Worm (Caenorhabditis elegans) whole organism, late embryonic: ENCODE data around the gene T13F3.8.

Experiments
- C38D4.7 ChIP-seq: fragments of 200-800 bp; sonication (Bioruptor generic); optimal IDR thresholded peaks from 2 replicates; lab custom pipeline; 2018; ENCODE audit warnings: mild to moderate bottlenecking, missing genetic modification characterization, moderate library complexity, missing compliant biosample characterization
- F13H6.1 ChIP-seq: sonication (generic microtip); optimal IDR thresholded peaks from 2 replicates; lab custom pipeline; 2016; ENCODE audit warnings: missing genetic modification characterization, missing compliant biosample characterization
- Y22D7AL.16 ChIP-seq: sonication (generic microtip); optimal IDR thresholded peaks from 2 replicates; lab custom pipeline; 2016; ENCODE audit warnings: missing genetic modification characterization, missing compliant biosample characterization
- ahr-1 ChIP-seq: sonication (generic microtip); optimal IDR thresholded peaks from 2 replicates; lab custom pipeline; 2016; ENCODE audit warnings: missing genetic modification characterization, missing compliant biosample characterization
- ama-1 ChIP-seq: fragments of 150-350 bp; optimal IDR thresholded peaks from 2 replicates; lab custom pipeline; 2014
- ceh-19 ChIP-seq: fragments of 200-800 bp; sonication (Bioruptor generic); optimal IDR thresholded peaks from 2 replicates; lab custom pipeline; 2018; ENCODE audit warnings: mild to moderate bottlenecking, missing genetic modification characterization, missing compliant biosample characterization
- ceh-2 ChIP-seq: sonication (generic microtip); optimal IDR thresholded peaks from 2 replicates; lab custom pipeline; 2016; ENCODE audit warnings: missing genotype, missing genetic modification characterization, missing compliant biosample characterization
- ceh-24 ChIP-seq: sonication (generic microtip); optimal IDR thresholded peaks from 2 replicates; lab custom pipeline; 2016; ENCODE audit warnings: mild to moderate bottlenecking, missing genetic modification characterization, missing compliant biosample characterization
- ceh-30 ChIP-seq: fragments of 150-350 bp; optimal IDR thresholded peaks from 2 replicates; lab custom pipeline; 2014; ENCODE audit warnings: missing biosample characterization, missing genetic modification characterization
- ceh-31 ChIP-seq: sonication (generic microtip); optimal IDR thresholded peaks from 2 replicates; lab custom pipeline; 2016; ENCODE audit warnings: missing genetic modification characterization, missing compliant biosample characterization
- ceh-34 ChIP-seq: sonication (generic microtip); optimal IDR thresholded peaks from 2 replicates; lab custom pipeline; 2016; ENCODE audit warnings: mild to moderate bottlenecking, missing genetic modification characterization, missing compliant biosample characterization
- ceh-45 ChIP-seq: fragments of 200-800 bp; sonication (Bioruptor generic); IDR thresholded peaks from 2 replicates; pipeline ENCODE4 v1.3.6; 2022; ENCODE audit warnings: missing genetic modification reagents, missing genetic modification characterization, missing compliant biosample characterization
- dmd-4 ChIP-seq: sonication (generic microtip); optimal IDR thresholded peaks from 2 replicates; lab custom pipeline; 2016; ENCODE audit warnings: borderline replicate concordance, missing genetic modification characterization, missing compliant biosample characterization
- elt-2 ChIP-seq: sonication (generic microtip); optimal IDR thresholded peaks from 2 replicates; lab custom pipeline; 2016; ENCODE audit warnings: missing genetic modification reagents, missing genetic modification characterization, missing compliant biosample characterization
- ets-4 ChIP-seq: sonication (generic microtip); optimal IDR thresholded peaks from 2 replicates; lab custom pipeline; 2016; ENCODE audit warnings: missing genetic modification characterization, missing compliant biosample characterization
- eyg-1 ChIP-seq: sonication (generic microtip); optimal IDR thresholded peaks from 2 replicates; lab custom pipeline; 2016; ENCODE audit warnings: missing genotype, missing genetic modification characterization, missing compliant biosample characterization
- fax-1 ChIP-seq: sonication (generic microtip); optimal IDR thresholded peaks from 2 replicates; lab custom pipeline; 2016; ENCODE audit warnings: missing genotype, missing genetic modification characterization, missing compliant biosample characterization
- gmeb-2 ChIP-seq: sonication (generic microtip); optimal IDR thresholded peaks from 2 replicates; lab custom pipeline; 2016; ENCODE audit warnings: missing genetic modification characterization, inconsistent platforms, missing compliant biosample characterization
- hlh-13 ChIP-seq: fragments of 200-800 bp; sonication (Bioruptor generic); optimal IDR thresholded peaks from 2 replicates; lab custom pipeline; 2018; ENCODE audit warnings: mild to moderate bottlenecking, missing genetic modification characterization, missing compliant biosample characterization
- hlh-30 ChIP-seq: sonication (generic microtip); optimal IDR thresholded peaks from 2 replicates; lab custom pipeline; 2017; ENCODE audit warnings: antibody characterized with exemption, missing genetic modification characterization, missing compliant biosample characterization; ENCODE audit not compliant: insufficient read depth
- hlh-8 ChIP-seq: sonication (generic microtip); optimal IDR thresholded peaks from 2 replicates; lab custom pipeline; 2016; ENCODE audit warnings: missing genotype, missing genetic modification characterization, missing compliant biosample characterization
- lin-11 ChIP-seq: fragments of 200-800 bp; sonication (Bioruptor generic); optimal IDR thresholded peaks from 2 replicates; lab custom pipeline; 2018; ENCODE audit warnings: mild to moderate bottlenecking, missing genetic modification characterization, missing compliant biosample characterization
- madf-2 ChIP-seq: sonication (generic microtip); optimal IDR thresholded peaks from 2 replicates; lab custom pipeline; 2017; ENCODE audit warnings: missing genetic modification characterization, missing compliant biosample characterization
- mec-3 ChIP-seq: sonication (generic microtip); optimal IDR thresholded peaks from 2 replicates; lab custom pipeline; 2016; ENCODE audit warnings: borderline replicate concordance, missing genetic modification characterization, missing compliant biosample characterization
- odd-2 ChIP-seq: sonication (generic microtip); optimal IDR thresholded peaks from 2 replicates; lab custom pipeline; 2017; ENCODE audit warnings: antibody characterized with exemption, mild to moderate bottlenecking, missing genetic modification characterization, missing compliant biosample characterization
- pat-9 ChIP-seq: fragments of 200-800 bp; sonication (Bioruptor generic); optimal IDR thresholded peaks from 2 replicates; lab custom pipeline; 2018; ENCODE audit warnings: mild to moderate bottlenecking, missing genetic modification characterization, moderate library complexity, missing compliant biosample characterization
- pha-2 ChIP-seq: sonication (generic microtip); optimal IDR thresholded peaks from 2 replicates; lab custom pipeline; 2017; ENCODE audit warnings: mild to moderate bottlenecking, missing genetic modification characterization, missing compliant biosample characterization
- sdc-2 ChIP-seq: sonication (generic microtip); optimal IDR thresholded peaks from 2 replicates; lab custom pipeline; 2016; ENCODE audit warnings: missing genotype, missing genetic modification characterization, missing compliant biosample characterization
- tbx-2 ChIP-seq: sonication (generic microtip); optimal IDR thresholded peaks from 2 replicates; lab custom pipeline; 2016; ENCODE audit warnings: missing genetic modification characterization, missing compliant biosample characterization
- unc-3 ChIP-seq, 2 experiments: fragments of 200-800 bp in 1 of 2; sonication (Bioruptor generic) in 1 of 2; sonication (generic microtip) in 1 of 2; conservative IDR thresholded peaks in 1 of 2; optimal IDR thresholded peaks in 1 of 2; 2 replicates each; pipeline versions ENCODE4 v1.3.6 to Lab custom; 2016 to 2022; ENCODE audit warnings: missing compliant biosample characterization in 2 of 2, missing genetic modification characterization in 2 of 2, missing genetic modification reagents in 1 of 2
- unc-42 ChIP-seq: sonication (generic microtip); optimal IDR thresholded peaks from 2 replicates; lab custom pipeline; 2016; ENCODE audit warnings: missing genotype, missing genetic modification characterization, missing compliant biosample characterization
- unc-55 ChIP-seq: sonication (generic microtip); optimal IDR thresholded peaks from 2 replicates; lab custom pipeline; 2017; ENCODE audit warnings: missing biosample characterization, missing genetic modification reagents, missing genetic modification characterization
- ztf-16 ChIP-seq: sonication (generic microtip); optimal IDR thresholded peaks from 2 replicates; lab custom pipeline; 2017; ENCODE audit warnings: missing genetic modification characterization, missing compliant biosample characterization

Gene T13F3.8

ce11 chrV:16259684-16260083 lies 9.9 kb upstream of the T13F3.8 start, which contains the start of gene nhr-127:
nhr-127 (plus strand) TSS chrV:16259984.
- TF ChIP-seq F13H6.1 (no peak), C38D4.7 (GFP tag; lab: Kevin White, UChicago) (no peak), lin-11 (tag; lab: Kevin White, UChicago) (no peak), ztf-16 (tag; lab: Kevin White, UChicago) (no peak), ama-1 (lab: Kevin White, UChicago) (no peak)

ce11 chrV:16266514-16266913 lies 3.1 kb upstream of the T13F3.8 start, which contains the start of gene T13F3.4:
T13F3.4 (minus strand) TSS chrV:16266614.
- TF ChIP-seq tbx-2 (tag; lab: Kevin White, UChicago) (no peak), ztf-16 (tag; lab: Kevin White, UChicago) (no peak), hlh-8 (tag; lab: Kevin White, UChicago) (no peak), sdc-2 (no peak), ceh-30 (tag; lab: Kevin White, UChicago) (no peak), odd-2 (no peak), pha-2 (tag; lab: Kevin White, UChicago) (no peak)

ce11 chrV:16271121-16271520 lies 1.5 kb downstream of the T13F3.8 start, which contains the start of gene T13F3.6:
T13F3.6 (minus strand) TSS chrV:16271221.
- TF ChIP-seq ceh-30 (tag; lab: Kevin White, UChicago) (no peak), fax-1 (tag; lab: Kevin White, UChicago) (no peak), madf-2 (tag; lab: Kevin White, UChicago) (no peak), eyg-1 (no peak), gmeb-2 (tag; lab: Kevin White, UChicago) (no peak)

ce11 chrV:16275347-16275746 lies 5.7 kb downstream of the T13F3.8 start, which contains the start of gene pacl-1:
pacl-1 (minus strand) TSS chrV:16275447.
- TF ChIP-seq hlh-30 (tag; lab: Kevin White, UChicago) (no peak), ceh-31 (no peak), ahr-1 (no peak), ceh-45 (GFP tag; lab: Robert Waterston, UW) (no peak), ceh-2 (tag; lab: Kevin White, UChicago) (no peak), hlh-8 (tag; lab: Kevin White, UChicago) (no peak)
- TF ChIP-seq, all 69 proteins: peak for 0

- peak; percentile 18 for TF ChIP-seq elt-2
- no peak for TF ChIP-seq unc-3 (GFP tag; conservative IDR thresholded peaks at IDR 0.05; lab: Robert Waterston, UW)
- TF ChIP-seq unc-3 (tag; optimal IDR thresholded peaks at IDR 0.05; lab: Kevin White, UChicago): no peak
These were observed 8.3 kb downstream of the T13F3.8 start, which contains the start of gene cyp-37B1 for ce11 chrV:16277918-16278317. cyp-37B1 (plus strand) TSS chrV:16278116.

ce11 chrV:16282147-16282546 lies 12.5 kb downstream of the T13F3.8 start, which contains the start of gene F28G4.2:
F28G4.2 (minus strand) TSS chrV:16282321.
- TF ChIP-seq ceh-45 (GFP tag; lab: Robert Waterston, UW) (no peak), mec-3 (tag; lab: Kevin White, UChicago) (no peak), unc-42 (tag; lab: Kevin White, UChicago) (no peak), ahr-1 (no peak), unc-55 (GFP tag; lab: Kevin White, UChicago) (no peak), hlh-8 (tag; lab: Kevin White, UChicago) (no peak), pat-9 (tag; lab: Kevin White, UChicago) (no peak), lin-11 (tag; lab: Kevin White, UChicago) (no peak), ceh-24 (no peak), Y22D7AL.16 (no peak), dmd-4 (tag; lab: Kevin White, UChicago) (no peak), ceh-31 (no peak), ceh-34 (tag; lab: Kevin White, UChicago) (no peak), hlh-13 (GFP tag; lab: Kevin White, UChicago) (no peak), ceh-19 (no peak), pha-2 (tag; lab: Kevin White, UChicago) (no peak), ets-4 (tag; lab: Kevin White, UChicago) (no peak)
